Fruit fly (Drosophila melanogaster): ENCODE data around the gene SKIP.
"Not testable (repeated sequence)": the region's sequence is repeated elsewhere in the genome, so short reads cannot be mapped to it uniquely, and the experiment has no call there.

SKIP gene

DNA sequence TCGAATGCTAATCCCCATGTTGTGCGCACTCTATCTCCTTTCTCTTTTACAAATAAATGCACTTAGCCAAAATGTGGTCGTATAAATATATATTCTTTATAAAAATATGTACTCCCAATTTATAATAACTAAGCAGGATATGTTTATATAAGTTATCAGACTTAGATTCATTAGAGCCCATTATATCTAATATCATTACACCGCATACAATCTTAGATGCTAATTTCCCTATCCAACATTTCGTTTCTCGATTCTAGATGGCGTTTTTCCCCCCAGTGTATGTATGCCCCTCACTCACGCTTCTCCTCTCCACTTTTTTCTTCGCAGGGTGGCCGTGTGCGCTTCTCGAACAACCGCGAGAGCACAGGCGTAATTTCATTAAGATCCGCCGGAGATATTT lies 153.8 kb downstream of the SKIP start:
- TF ChIP-seq psq (optimal IDR thresholded peaks at IDR 0.05) (no peak), EcR (GFP tag; optimal IDR thresholded peaks at IDR 0.05) (no peak), CG8478 (optimal IDR thresholded peaks at IDR 0.05) (no peak), pan (optimal IDR thresholded peaks at IDR 0.05) (no peak), usp (GFP tag; optimal IDR thresholded peaks at IDR 0.05) (no peak), Dll (optimal IDR thresholded peaks at IDR 0.05) (no peak)

dm6 chr3R:22288305-22288704 lies 154.7 kb downstream of the SKIP start:
- no peak for TF ChIP-seq EcR (GFP tag; optimal IDR thresholded peaks at IDR 0.05)
- TF ChIP-seq usp (GFP tag; optimal IDR thresholded peaks at IDR 0.05) = no peak
- TF ChIP-seq CG8478 (optimal IDR thresholded peaks at IDR 0.05) = no peak
- TF ChIP-seq psq (optimal IDR thresholded peaks at IDR 0.05) = no peak
- TF ChIP-seq Dll (optimal IDR thresholded peaks at IDR 0.05) = no peak

DNA sequence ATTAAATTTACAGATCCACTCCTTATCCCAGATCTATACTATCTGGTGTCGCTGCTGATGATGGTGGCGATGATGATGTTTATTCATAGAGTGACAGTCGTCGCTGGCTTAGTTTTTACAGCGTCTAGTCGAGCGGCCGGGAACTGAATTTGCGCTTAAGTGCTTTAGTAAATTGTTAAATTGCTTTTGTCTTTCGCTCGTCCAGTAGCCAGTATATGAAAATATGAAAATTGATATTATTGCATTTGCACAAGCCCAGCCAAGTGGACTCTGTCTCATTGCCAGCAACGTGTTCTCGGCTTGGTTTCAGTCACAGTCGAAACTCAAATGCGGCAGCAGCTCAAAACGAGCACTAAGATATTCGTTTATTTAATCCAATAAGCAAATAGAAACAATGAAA lies 164.9 kb downstream of the SKIP start, which contains the start of gene CG7084:
TSS of gene CG7084 (plus strand) at position 301 of the 400 bp plus-strand sequence.
- TF ChIP-seq CG8478 (optimal IDR thresholded peaks at IDR 0.05); pan (optimal IDR thresholded peaks at IDR 0.05); usp (GFP tag; optimal IDR thresholded peaks at IDR 0.05): not testable (repeated sequence)

DNA sequence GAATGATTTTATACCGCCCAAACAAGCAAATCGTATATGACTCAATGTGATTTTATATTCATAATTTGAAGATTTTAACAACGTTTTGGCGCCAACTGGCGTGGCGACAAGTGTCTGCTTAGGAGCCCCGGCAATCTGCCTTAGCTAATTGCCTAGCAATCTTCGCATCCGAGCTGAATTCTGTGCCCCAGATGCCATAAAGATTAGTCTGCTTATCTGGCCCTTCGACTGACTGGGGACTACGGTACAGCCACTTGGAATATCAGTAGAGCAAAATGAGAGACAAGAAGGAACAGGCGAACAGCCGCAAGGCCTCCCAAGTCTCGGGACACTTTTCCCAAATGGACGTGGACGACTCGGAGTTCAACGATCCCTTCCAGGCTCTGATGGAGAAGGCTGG lies 166.4 kb downstream of the SKIP start:
- TF ChIP-seq usp (GFP tag; optimal IDR thresholded peaks at IDR 0.05) (no peak), pan (optimal IDR thresholded peaks at IDR 0.05) (no peak), Dll (optimal IDR thresholded peaks at IDR 0.05) (no peak), psq (optimal IDR thresholded peaks at IDR 0.05) (no peak), CG8478 (optimal IDR thresholded peaks at IDR 0.05) (no peak)

- no peak for TF ChIP-seq EcR (GFP tag; optimal IDR thresholded peaks at IDR 0.05)
- TF ChIP-seq psq (optimal IDR thresholded peaks at IDR 0.05) = no peak
- no peak for TF ChIP-seq pan (optimal IDR thresholded peaks at IDR 0.05)
- TF ChIP-seq CG8478 (optimal IDR thresholded peaks at IDR 0.05) = no peak
- TF ChIP-seq usp (GFP tag; optimal IDR thresholded peaks at IDR 0.05) = no peak
- TF ChIP-seq Dll (optimal IDR thresholded peaks at IDR 0.05) = no peak
These were observed 190.4 kb downstream of the SKIP start, which contains the start of gene CG34377 for dm6 chr3R:22323994-22324393. Gene CG34377, minus strand, starts transcription at chr3R:22324094.

- TF ChIP-seq usp (GFP tag; optimal IDR thresholded peaks at IDR 0.05) (no peak), EcR (GFP tag; optimal IDR thresholded peaks at IDR 0.05) (no peak), pan (optimal IDR thresholded peaks at IDR 0.05) (no peak), CG8478 (optimal IDR thresholded peaks at IDR 0.05) (no peak), psq (optimal IDR thresholded peaks at IDR 0.05) (no peak)
These were observed 191.1 kb downstream of the SKIP start for dm6 chr3R:22324736-22325135.

DNA sequence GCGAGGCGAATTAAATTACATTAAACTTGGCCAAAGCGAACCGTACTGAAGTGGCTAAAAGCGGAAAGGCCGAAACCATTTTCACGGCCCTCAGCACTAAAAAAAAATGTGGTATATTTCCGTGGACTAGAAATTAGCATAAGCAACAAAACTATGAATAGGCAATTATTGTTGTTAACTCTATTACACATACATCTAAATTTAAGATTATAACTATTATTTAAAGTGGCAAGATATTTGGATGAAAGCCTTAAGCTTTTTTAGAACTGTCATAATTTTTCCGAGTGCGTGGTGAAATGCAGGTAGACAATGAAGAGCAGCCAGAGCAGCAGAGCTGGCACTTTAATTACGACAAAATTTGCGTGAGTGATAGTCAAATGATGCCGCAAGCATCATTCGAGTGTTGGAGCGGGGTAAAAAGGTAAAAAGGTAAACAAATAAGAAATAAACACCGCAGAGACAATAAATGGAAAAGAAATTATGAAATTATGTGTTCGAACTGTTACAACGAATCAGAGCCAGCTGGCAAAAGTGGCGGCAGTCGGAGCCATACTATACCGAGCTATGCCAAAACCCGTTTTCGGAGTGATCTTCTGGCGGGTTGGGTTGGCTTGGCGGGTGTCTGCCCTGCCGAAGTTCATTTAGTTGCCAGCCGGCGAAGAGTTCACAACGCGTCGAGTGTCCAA lies 195.2 kb downstream of the SKIP start, which contains the start of gene CG7080:
TSS of gene CG7080 (plus strand) at position 636 of the 686 bp plus-strand sequence.
- TF ChIP-seq Dll (optimal IDR thresholded peaks at IDR 0.05) = no peak
- TF ChIP-seq psq (optimal IDR thresholded peaks at IDR 0.05) = no peak
- no peak for TF ChIP-seq usp (GFP tag; optimal IDR thresholded peaks at IDR 0.05)
- no peak for TF ChIP-seq pan (optimal IDR thresholded peaks at IDR 0.05)
- TF ChIP-seq EcR (GFP tag; optimal IDR thresholded peaks at IDR 0.05) = no peak
- TF ChIP-seq CG8478 (optimal IDR thresholded peaks at IDR 0.05) = no peak

- TF ChIP-seq pan (optimal IDR thresholded peaks at IDR 0.05) (no peak), usp (GFP tag; optimal IDR thresholded peaks at IDR 0.05) (no peak), CG8478 (optimal IDR thresholded peaks at IDR 0.05) (no peak), EcR (GFP tag; optimal IDR thresholded peaks at IDR 0.05) (no peak), Dll (optimal IDR thresholded peaks at IDR 0.05) (no peak), psq (optimal IDR thresholded peaks at IDR 0.05) (no peak)
These were observed 197.0 kb downstream of the SKIP start, which contains the start of gene CG33721 for dm6 chr3R:22330512-22331119. Gene CG33721, plus strand, starts transcription at chr3R:22331069.

DNA sequence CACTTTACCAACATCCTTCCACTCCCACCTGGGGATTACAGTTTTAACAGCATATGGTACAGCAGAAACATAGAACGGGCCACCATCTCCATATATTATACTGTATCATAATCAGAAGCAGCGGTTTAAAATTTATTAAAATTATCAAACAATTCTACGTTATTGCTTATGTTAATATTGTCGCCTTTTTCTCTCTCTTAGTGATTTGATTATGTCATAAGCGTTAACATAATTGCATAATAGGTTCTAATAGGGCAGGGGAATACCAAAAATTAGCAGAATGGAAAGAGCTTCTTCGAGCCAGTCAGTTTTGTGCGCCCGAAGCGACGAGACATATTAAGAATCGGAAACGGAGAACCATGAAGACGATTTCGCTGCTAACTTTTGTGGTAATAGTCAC lies 198.1 kb downstream of the SKIP start, which contains the start of gene CG13862:
TSS of gene CG13862 (plus strand) at position 301 of the 400 bp plus-strand sequence.
- TF ChIP-seq CG8478 (optimal IDR thresholded peaks at IDR 0.05) (no peak), pan (optimal IDR thresholded peaks at IDR 0.05) (no peak), psq (optimal IDR thresholded peaks at IDR 0.05) (no peak), usp (GFP tag; optimal IDR thresholded peaks at IDR 0.05) (no peak), Dll (optimal IDR thresholded peaks at IDR 0.05) (no peak), EcR (GFP tag; optimal IDR thresholded peaks at IDR 0.05) (no peak)

dm6 chr3R:22334050-22334449 lies 200.4 kb downstream of the SKIP start, which contains the start of gene CG5391:
Gene CG5391, minus strand, starts transcription at chr3R:22334150.
- no peak for TF ChIP-seq CG8478 (optimal IDR thresholded peaks at IDR 0.05)
- no peak for TF ChIP-seq usp (GFP tag; optimal IDR thresholded peaks at IDR 0.05)
- no peak for TF ChIP-seq psq (optimal IDR thresholded peaks at IDR 0.05)
- TF ChIP-seq Dll (optimal IDR thresholded peaks at IDR 0.05) = no peak
- no peak for TF ChIP-seq EcR (GFP tag; optimal IDR thresholded peaks at IDR 0.05)
- no peak for TF ChIP-seq pan (optimal IDR thresholded peaks at IDR 0.05)

DNA sequence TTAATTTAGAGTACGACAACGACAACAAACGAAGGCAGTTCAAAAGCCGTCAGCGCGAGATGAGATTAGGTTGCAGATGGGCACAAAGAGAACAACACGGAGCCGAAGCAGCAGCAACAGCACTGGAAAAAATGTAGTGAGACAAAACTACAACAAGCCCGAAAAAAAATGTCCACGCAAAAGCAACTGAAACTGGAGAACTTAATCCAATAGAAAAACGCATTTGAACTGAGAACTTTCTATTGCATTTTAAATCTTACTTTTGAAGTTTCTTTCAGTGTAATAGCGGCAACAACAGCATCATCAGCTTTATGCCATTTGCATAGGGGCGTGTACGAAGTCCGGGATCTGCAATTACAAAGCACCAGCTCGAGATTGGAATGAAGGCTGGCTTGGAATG lies 205.9 kb downstream of the SKIP start:
- TF ChIP-seq pan (optimal IDR thresholded peaks at IDR 0.05) (no peak), CG8478 (optimal IDR thresholded peaks at IDR 0.05) (no peak), Dll (optimal IDR thresholded peaks at IDR 0.05) (no peak), psq (optimal IDR thresholded peaks at IDR 0.05) (no peak), usp (GFP tag; optimal IDR thresholded peaks at IDR 0.05) (no peak), EcR (GFP tag; optimal IDR thresholded peaks at IDR 0.05) (no peak)

- TF ChIP-seq EcR (GFP tag; optimal IDR thresholded peaks at IDR 0.05) (no peak), Dll (optimal IDR thresholded peaks at IDR 0.05) (no peak), pan (optimal IDR thresholded peaks at IDR 0.05) (no peak), psq (optimal IDR thresholded peaks at IDR 0.05) (no peak), usp (GFP tag; optimal IDR thresholded peaks at IDR 0.05) (no peak), CG8478 (optimal IDR thresholded peaks at IDR 0.05) (no peak)
These were observed 206.6 kb downstream of the SKIP start, which contains the start of gene CG5388 for dm6 chr3R:22340207-22340606. Gene CG5388, minus strand, starts transcription at chr3R:22340307.

All from whole organism.